Fruit fly (Drosophila melanogaster): Measurements from ENCODE around the gene Dh44.

DNA sequence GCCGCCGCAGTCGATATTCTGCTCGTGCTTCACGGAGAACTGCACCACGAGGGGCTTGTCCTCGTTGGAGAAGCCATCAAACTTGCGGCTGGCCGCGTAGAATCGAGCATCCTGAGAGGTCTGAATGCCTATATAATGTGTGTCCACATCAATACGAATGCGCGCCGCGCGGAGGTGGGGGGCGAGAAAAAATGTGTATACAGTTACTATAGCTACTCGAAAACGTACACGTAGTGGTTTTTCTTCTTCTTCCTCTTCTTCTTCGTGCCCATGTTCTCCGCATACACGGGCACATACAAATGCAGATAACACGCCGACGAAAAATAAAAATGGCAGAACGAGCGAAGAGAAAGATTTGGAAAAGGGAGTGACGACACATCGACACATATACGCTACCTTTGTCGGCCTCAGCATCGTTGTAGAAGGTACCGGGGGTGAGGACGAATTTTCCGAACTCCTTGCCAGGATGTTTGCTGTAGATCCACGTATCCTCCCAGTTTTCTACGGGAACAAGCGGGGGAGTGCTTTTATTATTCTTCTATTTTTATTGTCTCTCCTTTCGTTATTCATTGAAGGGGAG, 7.8 kb upstream of the Dh44 start:
- TF ChIP-seq brk (GFP tag; optimal IDR thresholded peaks at IDR 0.05) (no peak), Myc (optimal IDR thresholded peaks at IDR 0.05) (no peak)

Data from whole organism, wandering third instar larva.